Worm (Caenorhabditis elegans): Measurements from ENCODE around the gene srv-10.

DNA sequence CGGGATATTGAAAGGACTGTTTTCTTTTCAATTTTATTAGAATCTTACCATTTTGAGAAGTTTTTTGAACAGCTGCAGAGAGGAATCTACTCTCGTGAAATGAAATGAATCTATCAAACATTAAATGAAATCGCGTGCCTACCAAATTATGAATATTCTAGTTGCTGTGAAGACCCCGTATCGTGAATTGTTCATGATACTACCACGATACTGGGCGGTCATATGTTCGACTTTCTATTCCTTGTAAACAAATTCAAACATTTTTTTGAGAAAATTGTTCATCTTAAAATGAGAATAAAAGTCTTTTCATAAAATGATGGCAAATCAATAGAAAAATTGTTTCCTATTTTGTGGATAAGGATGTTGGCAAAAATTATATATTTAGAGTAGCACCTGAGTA is 37.9 kb upstream of the srv-10 start, which contains the start of gene gcy-34:
- TF ChIP-seq nhr-90 (tag; optimal IDR thresholded peaks at IDR 0.05) (no peak), dox-1 (GFP tag; IDR thresholded peaks at IDR 0.05) (no peak), unc-130 (GFP tag; optimal IDR thresholded peaks at IDR 0.05) (no peak), hmg-1.2 (GFP tag; IDR thresholded peaks at IDR 0.05) (no peak), snpc-1.1 (tag; optimal IDR thresholded peaks at IDR 0.05; ENCODE audit: insufficient read depth) (no peak), let-607 (tag; optimal IDR thresholded peaks at IDR 0.05) (no peak), F22D6.2 (tag; optimal IDR thresholded peaks at IDR 0.05) (no peak), B0261.1 (tag; optimal IDR thresholded peaks at IDR 0.05) (no peak)

All from whole organism, young adult.